ENCODE assay signal across 1 fruit fly cellular context in the genomic region with DNA sequence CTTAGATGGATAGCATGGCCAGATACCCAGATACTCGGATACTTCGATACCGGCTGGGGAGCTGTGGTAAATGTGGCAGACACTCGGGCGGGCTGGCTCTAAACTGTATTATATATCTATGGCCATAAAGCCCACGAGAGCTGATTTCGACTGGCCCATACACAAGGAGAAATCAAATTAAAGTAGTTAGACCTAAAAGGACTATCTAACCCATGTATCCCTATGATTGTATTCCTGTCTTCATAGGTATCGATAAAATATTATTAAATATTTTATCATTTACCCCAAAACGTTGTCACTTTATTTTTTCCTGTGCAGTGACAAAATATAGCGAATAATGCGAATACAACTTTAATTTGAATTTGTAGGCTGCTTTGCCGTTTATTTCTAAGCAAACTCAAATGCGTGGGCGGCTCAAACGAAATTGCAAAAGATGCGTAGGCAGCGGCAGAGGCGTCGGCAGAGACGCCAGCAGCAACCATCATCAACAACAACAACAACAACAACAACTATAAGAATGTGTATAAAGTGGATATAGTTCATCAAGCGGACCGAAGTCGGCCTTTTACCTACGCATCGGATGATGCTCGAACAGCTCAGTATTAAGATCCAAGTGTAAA.
TF ChIP-seq lines count a peak whose summit lies in the region.

No protein-coding gene starts in this region.

TF ChIP-seq in whole organism, embryonic, 481 proteins besides CTCF, POLR2A, EP300 and RAD21 (continued from another document and continues in another):
- no peak for TF ChIP-seq kni (GFP tag; optimal IDR thresholded peaks at IDR 0.05; lab: Kevin White, UChicago)
- no peak for TF ChIP-seq Myb (GFP tag; optimal IDR thresholded peaks at IDR 0.05; lab: Kevin White, UChicago)
- TF ChIP-seq HmgD (GFP tag; optimal IDR thresholded peaks at IDR 0.05; lab: Kevin White, UChicago), result no peak
- TF ChIP-seq CG34376 (GFP tag; optimal IDR thresholded peaks at IDR 0.05; lab: Kevin White, UChicago), result no peak
- no peak for TF ChIP-seq cad (GFP tag; optimal IDR thresholded peaks at IDR 0.05; lab: Kevin White, UChicago)
- TF ChIP-seq PHDP (tag; optimal IDR thresholded peaks at IDR 0.05; lab: Kevin White, UChicago), result peak; percentile 62
- TF ChIP-seq Vsx1 (GFP tag; optimal IDR thresholded peaks at IDR 0.05; lab: Kevin White, UChicago), result no peak
- TF ChIP-seq CG4282 (GFP tag; optimal IDR thresholded peaks at IDR 0.05; lab: Kevin White, UChicago), result no peak
- peak; percentile 37 for TF ChIP-seq oc (tag; optimal IDR thresholded peaks at IDR 0.05; lab: Kevin White, UChicago)
- TF ChIP-seq CG10654 (GFP tag; optimal IDR thresholded peaks at IDR 0.05; lab: Kevin White, UChicago), result no peak
- TF ChIP-seq CG14050 (GFP tag; IDR thresholded peaks at IDR 0.05; lab: Robert Waterston, UW), result 0 out of 3 replicates have a peak, but pooled peaks have one; percentile 31
- no peak for TF ChIP-seq Pdp1 (GFP tag; optimal IDR thresholded peaks at IDR 0.05; lab: Kevin White, UChicago)
- TF ChIP-seq CG10462 (GFP tag; optimal IDR thresholded peaks at IDR 0.05; lab: Kevin White, UChicago), result no peak
- no peak for TF ChIP-seq MTF-1 (GFP tag; optimal IDR thresholded peaks at IDR 0.05; lab: Kevin White, UChicago; ENCODE audit: borderline replicate concordance)
- TF ChIP-seq Gsc (GFP tag; IDR thresholded peaks at IDR 0.05; lab: Robert Waterston, UW), result no peak
- TF ChIP-seq HmgZ (tag; optimal IDR thresholded peaks at IDR 0.05; lab: Kevin White, UChicago), result no peak
- TF ChIP-seq Atf-2 (GFP tag; optimal IDR thresholded peaks at IDR 0.05; lab: Kevin White, UChicago), result no peak
- no peak for TF ChIP-seq insv (GFP tag; optimal IDR thresholded peaks at IDR 0.05; lab: Kevin White, UChicago)
- no peak for TF ChIP-seq hb (GFP tag; IDR thresholded peaks at IDR 0.05; lab: Robert Waterston, UW; ENCODE audit: partially characterized antibody)
- TF ChIP-seq phol (tag; optimal IDR thresholded peaks at IDR 0.05; lab: Kevin White, UChicago), result peak; percentile 17
- no peak for TF ChIP-seq CG12155 (GFP tag; optimal IDR thresholded peaks at IDR 0.05; lab: Kevin White, UChicago)
- no peak for TF ChIP-seq Hmx (GFP tag; optimal IDR thresholded peaks at IDR 0.05; lab: Kevin White, UChicago)
- TF ChIP-seq CG30020 (tag; optimal IDR thresholded peaks at IDR 0.05; lab: Kevin White, UChicago), result no peak
- peak; percentile 75 for TF ChIP-seq HLH3B (GFP tag; IDR thresholded peaks at IDR 0.05; lab: Robert Waterston, UW)
- no peak for TF ChIP-seq CG17802 (tag; optimal IDR thresholded peaks at IDR 0.05; lab: Kevin White, UChicago)
- TF ChIP-seq CG43689 (GFP tag; IDR thresholded peaks at IDR 0.05; lab: Robert Waterston, UW), result peak; percentile 31; the same call in 1 of the 2 replicates
- no peak for TF ChIP-seq CG2202 (tag; optimal IDR thresholded peaks at IDR 0.05; lab: Kevin White, UChicago)
- TF ChIP-seq CG2199 (GFP tag; IDR thresholded peaks at IDR 0.05; lab: Robert Waterston, UW), result no peak
- TF ChIP-seq Hr78 (GFP tag; optimal IDR thresholded peaks at IDR 0.05; lab: Kevin White, UChicago), result no peak
- no peak for TF ChIP-seq Doc3 (GFP tag; IDR thresholded peaks at IDR 0.05; lab: Robert Waterston, UW; ENCODE audit: partially characterized antibody)
- no peak for TF ChIP-seq ems (GFP tag; optimal IDR thresholded peaks at IDR 0.05; lab: Kevin White, UChicago)
- TF ChIP-seq CG4360 (GFP tag; IDR thresholded peaks at IDR 0.05; lab: Robert Waterston, UW), result peak; percentile 88
- TF ChIP-seq al (GFP tag; IDR thresholded peaks at IDR 0.05; lab: Robert Waterston, UW), result peak; percentile 75
- TF ChIP-seq toy (GFP tag; IDR thresholded peaks at IDR 0.05; lab: Robert Waterston, UW), result peak; percentile 30; the same call in 1 of the 2 replicates
- peak; percentile 50 for TF ChIP-seq Oaz (GFP tag; IDR thresholded peaks at IDR 0.05; lab: Robert Waterston, UW)
- no peak for TF ChIP-seq pho (GFP tag; optimal IDR thresholded peaks at IDR 0.05; lab: Kevin White, UChicago)
- TF ChIP-seq Bdp1 (GFP tag; optimal IDR thresholded peaks at IDR 0.05; lab: Kevin White, UChicago), result no peak
- TF ChIP-seq crc (GFP tag; optimal IDR thresholded peaks at IDR 0.05; lab: Kevin White, UChicago), result no peak
- TF ChIP-seq otp (GFP tag; IDR thresholded peaks at IDR 0.05; lab: Robert Waterston, UW), result peak; percentile 64; the same call in 2 of the 3 replicates
- no peak for TF ChIP-seq h (optimal IDR thresholded peaks at IDR 0.05; lab: Kevin White, UChicago)
- no peak for TF ChIP-seq D19A (tag; optimal IDR thresholded peaks at IDR 0.05; lab: Kevin White, UChicago)
- no peak for TF ChIP-seq fu2 (GFP tag; optimal IDR thresholded peaks at IDR 0.05; lab: Kevin White, UChicago)
- TF ChIP-seq vfl (GFP tag; optimal IDR thresholded peaks at IDR 0.05; lab: Kevin White, UChicago), result no peak
- TF ChIP-seq CG16779 (GFP tag; IDR thresholded peaks at IDR 0.05; lab: Robert Waterston, UW), result no peak
- TF ChIP-seq CG12219 (GFP tag; optimal IDR thresholded peaks at IDR 0.05; lab: Kevin White, UChicago), result peak; percentile 22
- TF ChIP-seq CG17359 (tag; optimal IDR thresholded peaks at IDR 0.05; lab: Kevin White, UChicago), result peak; percentile 60
- no peak; the same call in 2 of the 3 replicates for TF ChIP-seq CG34422 (GFP tag; IDR thresholded peaks at IDR 0.05; lab: Robert Waterston, UW)
- TF ChIP-seq dm (GFP tag; optimal IDR thresholded peaks at IDR 0.05; lab: Kevin White, UChicago), result no peak
- TF ChIP-seq jing (GFP tag; optimal IDR thresholded peaks at IDR 0.05; lab: Kevin White, UChicago), result no peak
- no peak for TF ChIP-seq Stat92E (GFP tag; optimal IDR thresholded peaks at IDR 0.05; lab: Kevin White, UChicago)
- peak; percentile 59 for TF ChIP-seq tgo (GFP tag; IDR thresholded peaks at IDR 0.05; lab: Robert Waterston, UW)
- no peak for TF ChIP-seq cwo (GFP tag; optimal IDR thresholded peaks at IDR 0.05; lab: Kevin White, UChicago)
- TF ChIP-seq ara (GFP tag; IDR thresholded peaks at IDR 0.05; lab: Robert Waterston, UW), result peak; percentile 38; the same call in 1 of the 2 replicates
- no peak for TF ChIP-seq BEAF-32 (GFP tag; optimal IDR thresholded peaks at IDR 0.05; lab: Kevin White, UChicago)
- TF ChIP-seq NC2β (GFP tag; optimal IDR thresholded peaks at IDR 0.05; lab: Kevin White, UChicago), result no peak
- TF ChIP-seq CG3847 (GFP tag; IDR thresholded peaks at IDR 0.05; lab: Robert Waterston, UW), result peak; percentile 72
- no peak for TF ChIP-seq CG12299 (tag; optimal IDR thresholded peaks at IDR 0.05; lab: Kevin White, UChicago)
- TF ChIP-seq nmo (GFP tag; optimal IDR thresholded peaks at IDR 0.05; lab: Kevin White, UChicago), result peak; percentile 21
- 0 out of 2 replicates have a peak, but pooled peaks have one; percentile 42 for TF ChIP-seq wdn (GFP tag; IDR thresholded peaks at IDR 0.05; lab: Robert Waterston, UW)
- TF ChIP-seq shn (GFP tag; optimal IDR thresholded peaks at IDR 0.05; lab: Kevin White, UChicago), result no peak
- no peak for TF ChIP-seq CG33213 (GFP tag; optimal IDR thresholded peaks at IDR 0.05; lab: Kevin White, UChicago)
- TF ChIP-seq so (GFP tag; IDR thresholded peaks at IDR 0.05; lab: Robert Waterston, UW), result 0 out of 3 replicates have a peak, but pooled peaks have one; percentile 49
- no peak; the same call in 2 of the 3 replicates for TF ChIP-seq CG11560 (tag; IDR thresholded peaks at IDR 0.05; lab: Robert Waterston, UW)
- no peak for TF ChIP-seq da (GFP tag; optimal IDR thresholded peaks at IDR 0.05; lab: Kevin White, UChicago)
- TF ChIP-seq lbe (GFP tag; optimal IDR thresholded peaks at IDR 0.05; lab: Kevin White, UChicago), result no peak
- TF ChIP-seq CG10565 (GFP tag; optimal IDR thresholded peaks at IDR 0.05; lab: Kevin White, UChicago), result no peak
- no peak for TF ChIP-seq Meics (GFP tag; optimal IDR thresholded peaks at IDR 0.05; lab: Kevin White, UChicago)
- TF ChIP-seq lola (GFP tag; optimal IDR thresholded peaks at IDR 0.05; lab: Kevin White, UChicago), result no peak
- no peak for TF ChIP-seq CG13123 (GFP tag; optimal IDR thresholded peaks at IDR 0.05; lab: Kevin White, UChicago)
- TF ChIP-seq Drgx (GFP tag; IDR thresholded peaks at IDR 0.05; lab: Robert Waterston, UW), result peak; percentile 64
- TF ChIP-seq CG2712 (tag; optimal IDR thresholded peaks at IDR 0.05; lab: Kevin White, UChicago), result no peak
- no peak for TF ChIP-seq NK7.1 (GFP tag; optimal IDR thresholded peaks at IDR 0.05; lab: Kevin White, UChicago)
- peak; percentile 14 for TF ChIP-seq zfh2 (GFP tag; optimal IDR thresholded peaks at IDR 0.05; lab: Kevin White, UChicago)
- TF ChIP-seq stwl (tag; optimal IDR thresholded peaks at IDR 0.05; lab: Kevin White, UChicago), result no peak
- TF ChIP-seq ato (GFP tag; IDR thresholded peaks at IDR 0.05; lab: Robert Waterston, UW; ENCODE audit: partially characterized antibody), result no peak
- TF ChIP-seq CG10147 (GFP tag; optimal IDR thresholded peaks at IDR 0.05; lab: Kevin White, UChicago), result peak; percentile 54
- TF ChIP-seq tna (GFP tag; IDR thresholded peaks at IDR 0.05; lab: Robert Waterston, UW; ENCODE audit: partially characterized antibody), result no peak
- peak; percentile 61; the same call in 1 of the 3 replicates for TF ChIP-seq ase (GFP tag; IDR thresholded peaks at IDR 0.05; lab: Robert Waterston, UW)
- TF ChIP-seq sim (GFP tag; IDR thresholded peaks at IDR 0.05; lab: Robert Waterston, UW), result no peak
- no peak for TF ChIP-seq CG4854 (GFP tag; optimal IDR thresholded peaks at IDR 0.05; lab: Kevin White, UChicago)
- TF ChIP-seq hkb (optimal IDR thresholded peaks at IDR 0.05; lab: Kevin White, UChicago), result no peak
- peak; percentile 52 for TF ChIP-seq hkb (GFP tag; IDR thresholded peaks at IDR 0.05; lab: Robert Waterston, UW)
- TF ChIP-seq Elba2 (GFP tag; optimal IDR thresholded peaks at IDR 0.05; lab: Kevin White, UChicago), result no peak
- TF ChIP-seq CG1832 (GFP tag; optimal IDR thresholded peaks at IDR 0.05; lab: Kevin White, UChicago), result no peak
- TF ChIP-seq CG8089 (GFP tag; optimal IDR thresholded peaks at IDR 0.05; lab: Kevin White, UChicago), result no peak
- peak; percentile 40; the same call in 1 of the 2 replicates for TF ChIP-seq CG31441 (GFP tag; IDR thresholded peaks at IDR 0.05; lab: Robert Waterston, UW)
- TF ChIP-seq CG12071 (GFP tag; optimal IDR thresholded peaks at IDR 0.05; lab: Kevin White, UChicago), result peak; percentile 33
- peak; percentile 88 for TF ChIP-seq slbo (GFP tag; IDR thresholded peaks at IDR 0.05; lab: Robert Waterston, UW)
- peak; percentile 34; the same call in 1 of the 2 replicates for TF ChIP-seq danr (GFP tag; IDR thresholded peaks at IDR 0.05; lab: Robert Waterston, UW)
- no peak for TF ChIP-seq pfk (GFP tag; optimal IDR thresholded peaks at IDR 0.05; lab: Kevin White, UChicago)
- TF ChIP-seq CG10959 (GFP tag; IDR thresholded peaks at IDR 0.05; lab: Robert Waterston, UW), result no peak
- 0 out of 2 replicates have a peak, but pooled peaks have one; percentile 8 for TF ChIP-seq klu (GFP tag; IDR thresholded peaks at IDR 0.05; lab: Robert Waterston, UW)
- TF ChIP-seq crp (GFP tag; optimal IDR thresholded peaks at IDR 0.05; lab: Kevin White, UChicago), result no peak
- TF ChIP-seq dmrt99B (tag; optimal IDR thresholded peaks at IDR 0.05; lab: Kevin White, UChicago), result peak; percentile 52
- TF ChIP-seq C15 (GFP tag; IDR thresholded peaks at IDR 0.05; lab: Robert Waterston, UW), result no peak
- TF ChIP-seq CG8478 (optimal IDR thresholded peaks at IDR 0.05; lab: Kevin White, UChicago), result no peak
- TF ChIP-seq luna (GFP tag; optimal IDR thresholded peaks at IDR 0.05; lab: Kevin White, UChicago), result no peak
- no peak for TF ChIP-seq CG8359 (GFP tag; optimal IDR thresholded peaks at IDR 0.05; lab: Kevin White, UChicago; ENCODE audit: borderline replicate concordance)
- TF ChIP-seq CG32772 (GFP tag; IDR thresholded peaks at IDR 0.05; lab: Robert Waterston, UW), result no peak
- TF ChIP-seq Doc2 (GFP tag; IDR thresholded peaks at IDR 0.05; lab: Robert Waterston, UW), result no peak
- TF ChIP-seq row (GFP tag; IDR thresholded peaks at IDR 0.05; lab: Robert Waterston, UW), result peak; percentile 43; the same call in 2 of the 3 replicates
- TF ChIP-seq schlank (tag; optimal IDR thresholded peaks at IDR 0.05; lab: Kevin White, UChicago), result peak; percentile 28
- no peak for TF ChIP-seq CG9727 (GFP tag; optimal IDR thresholded peaks at IDR 0.05; lab: Kevin White, UChicago)
- TF ChIP-seq Dll (GFP tag; IDR thresholded peaks at IDR 0.05; lab: Robert Waterston, UW; ENCODE audit: partially characterized antibody), result no peak
- TF ChIP-seq Six4 (GFP tag; optimal IDR thresholded peaks at IDR 0.05; lab: Kevin White, UChicago), result no peak
- TF ChIP-seq CG5180 (GFP tag; optimal IDR thresholded peaks at IDR 0.05; lab: Kevin White, UChicago), result no peak
- no peak for TF ChIP-seq HLHmδ (GFP tag; optimal IDR thresholded peaks at IDR 0.05; lab: Kevin White, UChicago)
- TF ChIP-seq dimm (GFP tag; IDR thresholded peaks at IDR 0.05; lab: Robert Waterston, UW), result peak; percentile 11; the same call in 1 of the 2 replicates
- no peak for TF ChIP-seq CG6654 (GFP tag; optimal IDR thresholded peaks at IDR 0.05; lab: Kevin White, UChicago)
- TF ChIP-seq sc (optimal IDR thresholded peaks at IDR 0.05; lab: Kevin White, UChicago), result no peak
- no peak for TF ChIP-seq sc (GFP tag; optimal IDR thresholded peaks at IDR 0.05; lab: Kevin White, UChicago)
- TF ChIP-seq Mad (GFP tag; optimal IDR thresholded peaks at IDR 0.05; lab: Kevin White, UChicago), result peak; percentile 8
- peak; percentile 6 for TF ChIP-seq tap (tag; optimal IDR thresholded peaks at IDR 0.05; lab: Kevin White, UChicago)
- TF ChIP-seq CG2875 (GFP tag; optimal IDR thresholded peaks at IDR 0.05; lab: Kevin White, UChicago), result no peak
- TF ChIP-seq Dref (GFP tag; IDR thresholded peaks at IDR 0.05; lab: Robert Waterston, UW), result no peak
- no peak for TF ChIP-seq az2 (GFP tag; optimal IDR thresholded peaks at IDR 0.05; lab: Kevin White, UChicago)
- TF ChIP-seq Dp (GFP tag; optimal IDR thresholded peaks at IDR 0.05; lab: Kevin White, UChicago), result no peak
- peak; percentile 62 for TF ChIP-seq CG12769 (tag; optimal IDR thresholded peaks at IDR 0.05; lab: Kevin White, UChicago)
- TF ChIP-seq CHES-1-like (GFP tag; optimal IDR thresholded peaks at IDR 0.05; lab: Kevin White, UChicago), result no peak
- peak; percentile 61 for TF ChIP-seq Adf1 (GFP tag; IDR thresholded peaks at IDR 0.05; lab: Robert Waterston, UW)
- no peak for TF ChIP-seq grn (GFP tag; optimal IDR thresholded peaks at IDR 0.05; lab: Kevin White, UChicago)
- TF ChIP-seq Dip3 (GFP tag; optimal IDR thresholded peaks at IDR 0.05; lab: Kevin White, UChicago), result no peak
- TF ChIP-seq CG4617 (GFP tag; optimal IDR thresholded peaks at IDR 0.05; lab: Kevin White, UChicago; ENCODE audit: borderline replicate concordance), result no peak
- no peak for TF ChIP-seq MESR4 (GFP tag; optimal IDR thresholded peaks at IDR 0.05; lab: Kevin White, UChicago)
- peak; percentile 55; the same call in 1 of the 2 replicates for TF ChIP-seq Awh (GFP tag; IDR thresholded peaks at IDR 0.05; lab: Robert Waterston, UW)
- no peak for TF ChIP-seq Hmr (GFP tag; optimal IDR thresholded peaks at IDR 0.05; lab: Kevin White, UChicago)
